Fruit fly (Drosophila melanogaster): ENCODE data around the gene Grip.
A peak's percentile ranks its signal among the peaks of the same experiment; 100 is the strongest.

Gene Grip

DNA sequence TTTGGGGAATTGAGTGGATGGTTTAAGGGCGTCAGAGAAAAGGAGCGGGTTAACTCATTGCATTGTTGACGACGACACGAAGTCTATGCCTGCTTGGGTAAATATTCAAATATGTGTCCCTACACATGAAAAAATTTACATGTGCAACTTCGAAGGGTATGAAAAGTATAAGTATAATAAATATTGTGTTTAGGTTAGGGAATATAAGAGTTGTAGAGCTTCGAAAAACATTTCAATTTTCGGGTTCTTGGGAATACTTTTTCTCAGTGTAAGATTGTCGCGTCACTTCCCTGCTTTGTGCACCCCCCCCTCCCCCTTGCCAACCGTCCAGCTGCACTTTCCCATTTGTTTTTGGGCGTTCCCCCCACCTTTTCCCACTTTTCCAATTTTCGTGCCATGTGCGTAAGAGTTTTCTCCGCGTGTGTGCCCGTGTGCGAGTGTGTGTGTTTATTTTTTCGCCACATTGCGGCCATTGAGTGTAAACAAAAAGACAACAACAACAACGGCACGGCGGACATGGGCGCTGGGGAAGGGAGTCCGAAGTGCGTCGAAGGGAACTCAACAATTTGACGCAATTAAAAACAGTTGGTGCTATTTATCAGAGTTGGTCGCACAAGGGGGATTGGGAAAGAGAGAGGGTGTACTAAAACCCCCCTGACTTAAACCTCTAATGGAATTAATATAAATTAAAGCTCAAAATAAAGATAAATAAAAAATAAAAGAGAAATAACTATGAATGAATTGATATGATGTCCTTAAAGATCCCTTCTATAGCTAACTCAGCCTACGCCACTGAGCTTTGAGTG lies 4.0 kb downstream of the Grip start (continued):
- TF ChIP-seq al (GFP tag; IDR thresholded peaks at IDR 0.05) (peak; percentile 15), her (GFP tag; optimal IDR thresholded peaks at IDR 0.05) (no peak), CG8478 (optimal IDR thresholded peaks at IDR 0.05) (no peak), gcm (GFP tag; optimal IDR thresholded peaks at IDR 0.05) (no peak), Spps (tag; optimal IDR thresholded peaks at IDR 0.05) (no peak), zen (tag; optimal IDR thresholded peaks at IDR 0.05) (no peak), twi (tag; optimal IDR thresholded peaks at IDR 0.05) (peak; percentile 87), Hand (GFP tag; optimal IDR thresholded peaks at IDR 0.05) (peak; percentile 57), CG1832 (GFP tag; optimal IDR thresholded peaks at IDR 0.05) (no peak), Sry-β (GFP tag; optimal IDR thresholded peaks at IDR 0.05) (no peak), CG12155 (GFP tag; optimal IDR thresholded peaks at IDR 0.05) (peak; percentile 48), Blimp-1 (GFP tag; optimal IDR thresholded peaks at IDR 0.05) (peak; percentile 18), gem (tag; optimal IDR thresholded peaks at IDR 0.05) (peak; percentile 65), Mes4 (GFP tag; optimal IDR thresholded peaks at IDR 0.05) (no peak), dimm (GFP tag; IDR thresholded peaks at IDR 0.05) (no peak), pzg (GFP tag; optimal IDR thresholded peaks at IDR 0.05) (no peak), Usf (GFP tag; optimal IDR thresholded peaks at IDR 0.05) (no peak), org-1 (GFP tag; optimal IDR thresholded peaks at IDR 0.05) (peak; percentile 20), sim (GFP tag; IDR thresholded peaks at IDR 0.05) (peak; percentile 21; the same call in 1 of the 2 replicates), CG8388 (GFP tag; optimal IDR thresholded peaks at IDR 0.05) (peak; percentile 28), Hmx (GFP tag; optimal IDR thresholded peaks at IDR 0.05) (no peak), Taf1 (GFP tag; IDR thresholded peaks at IDR 0.05) (0 out of 2 replicates have a peak, but pooled peaks have one; percentile 6), HLHmδ (GFP tag; optimal IDR thresholded peaks at IDR 0.05) (no peak), aop (GFP tag; IDR thresholded peaks at IDR 0.05) (no peak), CG17802 (tag; optimal IDR thresholded peaks at IDR 0.05) (no peak), Drgx (GFP tag; IDR thresholded peaks at IDR 0.05) (no peak), CG12104 (GFP tag; optimal IDR thresholded peaks at IDR 0.05) (peak; percentile 17), ash1 (GFP tag; optimal IDR thresholded peaks at IDR 0.05) (no peak), CG9215 (GFP tag; IDR thresholded peaks at IDR 0.05) (peak; percentile 44), CG2202 (tag; optimal IDR thresholded peaks at IDR 0.05) (peak; percentile 11), CG14710 (tag; optimal IDR thresholded peaks at IDR 0.05) (peak; percentile 45), CG33557 (GFP tag; optimal IDR thresholded peaks at IDR 0.05) (peak; percentile 11), CG13296 (GFP tag; optimal IDR thresholded peaks at IDR 0.05) (peak; percentile 14), chn (GFP tag; optimal IDR thresholded peaks at IDR 0.05) (peak; percentile 8), trem (tag; optimal IDR thresholded peaks at IDR 0.05) (no peak), CG6254 (GFP tag; optimal IDR thresholded peaks at IDR 0.05) (no peak), zf30C (GFP tag; optimal IDR thresholded peaks at IDR 0.05) (peak; percentile 60), gcm2 (GFP tag; optimal IDR thresholded peaks at IDR 0.05) (no peak), CG2129 (GFP tag; IDR thresholded peaks at IDR 0.05; ENCODE audit: partially characterized antibody) (no peak), CG7839 (tag; optimal IDR thresholded peaks at IDR 0.05) (peak; percentile 59), CG8924 (tag; optimal IDR thresholded peaks at IDR 0.05) (peak; percentile 69), Jarid2 (GFP tag; optimal IDR thresholded peaks at IDR 0.05) (peak; percentile 5), amos (GFP tag; IDR thresholded peaks at IDR 0.05; ENCODE audit: partially characterized antibody) (no peak), CG10565 (GFP tag; optimal IDR thresholded peaks at IDR 0.05) (no peak), so (GFP tag; IDR thresholded peaks at IDR 0.05) (0 out of 3 replicates have a peak, but pooled peaks have one; percentile 9), CG10654 (GFP tag; optimal IDR thresholded peaks at IDR 0.05) (no peak), CG11696 (GFP tag; IDR thresholded peaks at IDR 0.05) (no peak; the same call in 1 of the 2 replicates), CG17829 (tag; optimal IDR thresholded peaks at IDR 0.05) (peak; percentile 64), Ets65A (GFP tag) (peak; percentile 59), CTCF (GFP tag; optimal IDR thresholded peaks at IDR 0.05) (no peak)
